Worm (Caenorhabditis elegans) whole organism, mixed stage, embryonic: ENCODE measurements around the gene C44B7.5.
A peak's percentile ranks its signal among the peaks of the same experiment; 100 is the strongest.

ENCODE experiments used
- ceh-39 ChIP-seq: fragments of 150-350 bp; optimal IDR thresholded peaks from 2 replicates; lab custom pipeline; 2014; ENCODE audit warnings: missing biosample characterization, missing genetic modification characterization
- ces-1 ChIP-seq: fragments of 150-350 bp; optimal IDR thresholded peaks from 2 replicates; lab custom pipeline; 2014; ENCODE audit warnings: missing biosample characterization, missing genetic modification reagents, missing genetic modification characterization
- lsy-2 ChIP-seq: fragments of 150-350 bp; optimal IDR thresholded peaks from 2 replicates; lab custom pipeline; 2014; ENCODE audit warnings: missing biosample characterization, missing genetic modification characterization
- snpc-4 ChIP-seq: fragments of 150-350 bp; optimal IDR thresholded peaks from 2 replicates; lab custom pipeline; 2014; ENCODE audit warnings: missing biosample characterization, missing genetic modification characterization

Gene C44B7.5

DNA sequence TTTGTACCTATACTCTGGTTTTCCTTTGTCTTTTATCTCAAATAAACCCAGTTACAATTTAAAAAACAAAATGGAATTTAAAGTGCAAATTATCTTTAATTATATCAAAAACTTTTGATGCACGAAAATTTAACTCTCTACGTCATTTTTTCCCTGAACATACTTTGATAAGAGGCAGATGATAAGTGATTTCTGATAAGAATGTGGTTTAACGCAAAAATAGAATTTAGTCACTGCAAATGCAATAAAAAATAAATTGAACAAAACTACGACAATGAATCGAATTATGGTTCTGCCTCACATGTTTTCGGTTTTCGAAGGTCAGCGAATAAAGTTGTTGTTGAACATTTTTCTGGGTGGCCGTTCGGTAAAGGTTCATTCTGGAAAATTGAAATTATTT, 50.6 kb downstream of the C44B7.5 start:
- TF ChIP-seq lsy-2 (tag; lab: Kevin White, UChicago) = no peak
- TF ChIP-seq snpc-4 = no peak
- TF ChIP-seq ceh-39 (tag; lab: Kevin White, UChicago) = no peak
- TF ChIP-seq ces-1 (GFP tag; lab: Kevin White, UChicago) = peak; percentile 56
